Worm (Caenorhabditis elegans) whole organism, young adult: Measurements from ENCODE around the gene lnp-1.

Source experiments
- B0019.2 ChIP-seq: fragments of 200-800 bp; sonication (Bioruptor generic); conservative IDR thresholded peaks from 2 replicates; pipeline ENCODE4 v1.3.6; 2022; ENCODE audit warnings: missing genetic modification reagents, missing genetic modification characterization, missing compliant biosample characterization
- aptf-3 ChIP-seq: fragments of 200-800 bp; sonication (Bioruptor generic); IDR thresholded peaks from 2 replicates; pipeline ENCODE4 v1.3.6; 2022; ENCODE audit warnings: missing genetic modification characterization, missing compliant biosample characterization
- ceh-100 ChIP-seq: fragments of 200-800 bp; sonication (Bioruptor generic); IDR thresholded peaks from 2 replicates; pipeline ENCODE4 v1.3.6; 2022; ENCODE audit warnings: missing genetic modification reagents, missing genetic modification characterization, missing compliant biosample characterization
- dpl-1 ChIP-seq: fragments of 150-350 bp; optimal IDR thresholded peaks from 2 replicates; lab custom pipeline; 2014; ENCODE audit warnings: missing biosample characterization, missing genetic modification reagents, missing genetic modification characterization
- egrh-3 ChIP-seq: fragments of 200-800 bp; sonication (Bioruptor generic); IDR thresholded peaks from 2 replicates; pipeline ENCODE4 v1.3.6; 2022; ENCODE audit warnings: missing genetic modification reagents, missing genetic modification characterization, missing compliant biosample characterization
- madf-8 ChIP-seq: fragments of 200-800 bp; sonication (Bioruptor generic); conservative IDR thresholded peaks from 2 replicates; pipeline ENCODE4 v1.3.6; 2022; ENCODE audit warnings: missing genetic modification reagents, missing genetic modification characterization, missing compliant biosample characterization
- pha-4 ChIP-seq: fragments of 150-350 bp; sonication (generic microtip); optimal IDR thresholded peaks from 2 replicates; lab custom pipeline; 2014; ENCODE audit warnings: missing biosample characterization, missing genetic modification reagents, missing genetic modification characterization
- snpc-4 ChIP-seq, 5 experiments: fragments of 150-350 bp in 1 of 5; sonication (generic microtip) in 4 of 5; optimal IDR thresholded peaks; 2 replicates each; lab custom pipeline; 2014 to 2018; ENCODE audit warnings: missing genetic modification characterization in 5 of 5, missing biosample characterization in 3 of 5, antibody characterized with exemption in 2 of 5, mild to moderate bottlenecking in 2 of 5, missing compliant biosample characterization in 2 of 5, missing genotype in 2 of 5, moderate library complexity in 2 of 5, missing genetic modification reagents in 1 of 5
- somi-1 ChIP-seq: fragments of 200-800 bp; sonication (Bioruptor generic); optimal IDR thresholded peaks from 2 replicates; lab custom pipeline; 2018; ENCODE audit warnings: mild to moderate bottlenecking, missing genetic modification characterization, missing compliant biosample characterization
- zim-3 ChIP-seq: sonication (generic microtip); optimal IDR thresholded peaks from 2 replicates; lab custom pipeline; 2017; ENCODE audit warnings: mild to moderate bottlenecking, missing genetic modification characterization, moderate library complexity, missing compliant biosample characterization

ce11 chrX:4577941-4578340, 10.6 kb upstream of the lnp-1 start, which contains the start of gene C05E11.3:
- TF ChIP-seq snpc-4 (GFP tag; optimal IDR thresholded peaks at IDR 0.05; lab: Kevin White, UChicago) (no peak), snpc-4 (tag; optimal IDR thresholded peaks at IDR 0.05; lab: Kevin White, UChicago) (no peak), somi-1 (GFP tag; lab: Kevin White, UChicago) (no peak), B0019.2 (GFP tag; lab: Robert Waterston, UW) (no peak), madf-8 (GFP tag; lab: Robert Waterston, UW) (no peak), egrh-3 (GFP tag; lab: Robert Waterston, UW) (no peak), ceh-100 (GFP tag; lab: Robert Waterston, UW) (no peak), zim-3 (no peak), dpl-1 (GFP tag; lab: Kevin White, UChicago) (no peak), pha-4 (no peak), aptf-3 (no peak)
